Worm (Caenorhabditis elegans): ENCODE data around the gene cnnm-3.

- TF ChIP-seq snpc-4 (tag; optimal IDR thresholded peaks at IDR 0.05) (no peak), lin-13 (GFP tag; optimal IDR thresholded peaks at IDR 0.05) (no peak), mdl-1 (tag; optimal IDR thresholded peaks at IDR 0.05) (no peak), lsy-2 (tag; optimal IDR thresholded peaks at IDR 0.05) (no peak), ZK546.5 (tag; optimal IDR thresholded peaks at IDR 0.05) (no peak), sma-9 (GFP tag; optimal IDR thresholded peaks at IDR 0.05) (no peak), sma-9 (tag; optimal IDR thresholded peaks at IDR 0.05) (no peak), elt-1 (tag; optimal IDR thresholded peaks at IDR 0.05) (no peak), nhr-23 (tag; optimal IDR thresholded peaks at IDR 0.05) (no peak), nhr-12 (tag; optimal IDR thresholded peaks at IDR 0.05) (no peak)
Observed at ce11 chrX:3091119-3091746, 45.6 kb upstream of the cnnm-3 start.
